Fruit fly (Drosophila melanogaster) whole organism, embryonic: Measurements from ENCODE around the gene RpL8.

Experiments
- Abd-B ChIP-seq: fragments of 200-800 bp; sonication (Bioruptor generic); optimal IDR thresholded peaks from 2 replicates; lab custom pipeline; 2018; ENCODE audit warnings: missing biosample characterization, mild to moderate bottlenecking, missing genetic modification characterization, moderate library complexity
- CG1024 ChIP-seq: fragments of 200-800 bp; sonication (Bioruptor generic); IDR thresholded peaks from 2 replicates; pipeline ENCODE4 v1.3.6; 2022; ENCODE audit warnings: missing biosample characterization, missing genetic modification characterization
- CG10959 ChIP-seq: fragments of 200-800 bp; sonication (Bioruptor generic); IDR thresholded peaks from 2 replicates; pipeline ENCODE4 v1.3.6; 2022; ENCODE audit warnings: missing biosample characterization, missing genetic modification characterization
- CG12391 ChIP-seq: fragments of 200-800 bp; sonication (Bioruptor generic); optimal IDR thresholded peaks from 3 replicates; lab custom pipeline; 2018; ENCODE audit warnings: missing biosample characterization, mild to moderate bottlenecking, missing genetic modification characterization, moderate library complexity
- CG13296 ChIP-seq: fragments of 200-800 bp; sonication (Bioruptor generic); optimal IDR thresholded peaks from 3 replicates; lab custom pipeline; 2018; ENCODE audit warnings: missing biosample characterization, mild to moderate bottlenecking, missing genetic modification characterization
- CG14014 ChIP-seq: fragments of 200-800 bp; sonication (Bioruptor generic); IDR thresholded peaks from 2 replicates; pipeline ENCODE4 v1.3.6; 2022; ENCODE audit warnings: missing biosample characterization, missing genetic modification characterization
- CG14710 ChIP-seq: fragments of 200-800 bp; sonication (Bioruptor generic); optimal IDR thresholded peaks from 3 replicates; lab custom pipeline; 2019; ENCODE audit warnings: missing biosample characterization, mild to moderate bottlenecking, missing genetic modification characterization, moderate library complexity
- CG1529 ChIP-seq: fragments of 200-800 bp; sonication (Bioruptor generic); optimal IDR thresholded peaks from 3 replicates; lab custom pipeline; 2018; ENCODE audit warnings: missing biosample characterization, missing genetic modification characterization
- CG16779 ChIP-seq: fragments of 200-800 bp; sonication (Bioruptor generic); IDR thresholded peaks from 2 replicates; pipeline ENCODE4 v1.3.6; 2022; ENCODE audit warnings: missing biosample characterization, missing genetic modification characterization
- CG16815 ChIP-seq: fragments of 200-800 bp; sonication (Bioruptor generic); optimal IDR thresholded peaks from 3 replicates; lab custom pipeline; 2017; ENCODE audit warnings: missing biosample characterization, mild to moderate bottlenecking, missing genetic modification characterization
- CG17186 ChIP-seq: fragments of 200-800 bp; sonication (Bioruptor generic); optimal IDR thresholded peaks from 3 replicates; lab custom pipeline; 2017; ENCODE audit warnings: missing biosample characterization, missing genetic modification reagents, missing genetic modification characterization
- CG1792 ChIP-seq: fragments of 200-800 bp; sonication (Bioruptor generic); optimal IDR thresholded peaks from 2 replicates; lab custom pipeline; 2016; ENCODE audit warnings: missing biosample characterization, missing genetic modification characterization
- CG3065 ChIP-seq: fragments of 200-800 bp; sonication (Bioruptor generic); optimal IDR thresholded peaks from 2 replicates; lab custom pipeline; 2016; ENCODE audit warnings: missing biosample characterization, missing genetic modification characterization
- CG34224 ChIP-seq: fragments of 200-800 bp; sonication (Bioruptor generic); IDR thresholded peaks from 3 replicates; pipeline ENCODE4 v1.3.6; 2022; ENCODE audit warnings: missing biosample characterization, missing genetic modification characterization; ENCODE audit not compliant: partially characterized antibody
- CG3726 ChIP-seq: fragments of 200-800 bp; sonication (Bioruptor generic); IDR thresholded peaks from 3 replicates; pipeline ENCODE4, ENCODE4 v1.3.6; 2022; ENCODE audit warnings: missing biosample characterization, missing genetic modification characterization
- CG4328 ChIP-seq: fragments of 200-800 bp; sonication (Bioruptor generic); optimal IDR thresholded peaks from 3 replicates; lab custom pipeline; 2017; ENCODE audit warnings: missing biosample characterization, missing genetic modification reagents, missing genetic modification characterization
- CG6689 ChIP-seq: fragments of 200-800 bp; sonication (Bioruptor generic); IDR thresholded peaks from 2 replicates; pipeline ENCODE4 v1.3.6; 2022; ENCODE audit warnings: missing biosample characterization, missing genetic modification characterization
- CG6854 ChIP-seq: fragments of 200-800 bp; sonication (Bioruptor generic); optimal IDR thresholded peaks from 3 replicates; lab custom pipeline; 2017; ENCODE audit warnings: missing biosample characterization, mild to moderate bottlenecking, missing genetic modification characterization
- Dbx ChIP-seq: fragments of 200-800 bp; sonication (Bioruptor generic); IDR thresholded peaks from 3 replicates; pipeline ENCODE4 v1.3.6; 2022; ENCODE audit warnings: missing biosample characterization, missing genetic modification characterization
- E2f2 ChIP-seq: fragments of 200-800 bp; sonication (Bioruptor generic); IDR thresholded peaks from 2 replicates; pipeline ENCODE4 v1.3.6; 2022; ENCODE audit warnings: missing biosample characterization, missing genetic modification characterization
- ERR ChIP-seq: fragments of 200-800 bp; sonication (Bioruptor generic); optimal IDR thresholded peaks from 2 replicates; lab custom pipeline; 2016; ENCODE audit warnings: missing biosample characterization, missing genetic modification characterization
- H2.0 ChIP-seq: fragments of 200-800 bp; sonication (Bioruptor generic); IDR thresholded peaks from 2 replicates; pipeline ENCODE4 v1.3.6; 2022; ENCODE audit warnings: missing biosample characterization, missing genetic modification characterization
- HmgD ChIP-seq: fragments of 200-800 bp; sonication (Bioruptor generic); optimal IDR thresholded peaks from 3 replicates; lab custom pipeline; 2016; ENCODE audit warnings: missing biosample characterization, missing genetic modification characterization
- Hsf ChIP-seq: fragments of 200-800 bp; sonication (Bioruptor generic); optimal IDR thresholded peaks from 3 replicates; lab custom pipeline; 2016; ENCODE audit warnings: missing biosample characterization, missing genetic modification characterization
- NC2α ChIP-seq: fragments of 200-800 bp; sonication (Bioruptor generic); optimal IDR thresholded peaks from 2 replicates; lab custom pipeline; 2016; ENCODE audit warnings: missing biosample characterization, missing genetic modification characterization
- Sry-δ ChIP-seq: fragments of 200-800 bp; sonication (Bioruptor generic); optimal IDR thresholded peaks from 2 replicates; lab custom pipeline; 2016; ENCODE audit warnings: missing biosample characterization, missing genetic modification characterization
- Trl ChIP-seq, 3 experiments: fragments of >200 bp in 2 of 3; fragments of 200-800 bp in 1 of 3; sonication (Bioruptor generic) in 1 of 3; optimal IDR thresholded peaks; 2 replicates in 1 of 3; 3 replicates in 2 of 3; lab custom pipeline; 2016 to 2017; ENCODE audit warnings: missing biosample characterization in 1 of 3, missing genetic modification characterization in 1 of 3
- Vsx1 ChIP-seq: fragments of 200-800 bp; sonication (Bioruptor generic); optimal IDR thresholded peaks from 2 replicates; lab custom pipeline; 2017; ENCODE audit warnings: missing biosample characterization, mild to moderate bottlenecking, missing genetic modification characterization, missing genetic modification reagents
- ab ChIP-seq: fragments of 200-800 bp; sonication (Bioruptor generic); optimal IDR thresholded peaks from 2 replicates; lab custom pipeline; 2016; ENCODE audit warnings: missing biosample characterization, missing genetic modification characterization
- al ChIP-seq: fragments of 200-800 bp; sonication (Bioruptor generic); IDR thresholded peaks from 2 replicates; pipeline ENCODE4 v1.3.6; 2022; ENCODE audit warnings: missing biosample characterization, missing genetic modification characterization
- ara ChIP-seq: fragments of 200-800 bp; sonication (Bioruptor generic); IDR thresholded peaks from 2 replicates; pipeline ENCODE4 v1.3.6; 2022; ENCODE audit warnings: missing biosample characterization, missing genetic modification characterization
- ato ChIP-seq: fragments of 200-800 bp; sonication (Bioruptor generic); IDR thresholded peaks from 2 replicates; pipeline ENCODE4 v1.3.6; 2022; ENCODE audit warnings: missing biosample characterization, missing genetic modification characterization; ENCODE audit not compliant: partially characterized antibody
- bcd ChIP-seq: fragments of 200-800 bp; sonication (Bioruptor generic); optimal IDR thresholded peaks from 2 replicates; lab custom pipeline; 2017; ENCODE audit warnings: missing biosample characterization, mild to moderate bottlenecking, missing genetic modification characterization
- cas ChIP-seq: fragments of 200-800 bp; sonication (Bioruptor generic); IDR thresholded peaks from 2 replicates; pipeline ENCODE4 v1.3.6; 2022; ENCODE audit warnings: missing biosample characterization, missing genetic modification characterization
- caup ChIP-seq: fragments of 200-800 bp; sonication (Bioruptor generic); optimal IDR thresholded peaks from 3 replicates; lab custom pipeline; 2017; ENCODE audit warnings: missing biosample characterization, mild to moderate bottlenecking, missing genetic modification characterization, moderate library complexity; ENCODE audit not compliant: severe bottlenecking
- crp ChIP-seq, 2 experiments: fragments of 200-800 bp; sonication (Bioruptor generic); optimal IDR thresholded peaks; 2 replicates in 1 of 2; 3 replicates in 1 of 2; lab custom pipeline; 2017; ENCODE audit warnings: missing biosample characterization in 2 of 2, missing genetic modification characterization in 2 of 2, mild to moderate bottlenecking in 1 of 2, moderate library complexity in 1 of 2
- dan ChIP-seq: fragments of 200-800 bp; sonication (Bioruptor generic); IDR thresholded peaks from 2 replicates; pipeline ENCODE4 v1.3.6; 2022; ENCODE audit warnings: missing biosample characterization, missing genetic modification characterization
- disco-r ChIP-seq: fragments of 200-800 bp; sonication (Bioruptor generic); optimal IDR thresholded peaks from 2 replicates; lab custom pipeline; 2016; ENCODE audit warnings: missing biosample characterization, missing genetic modification characterization
- fd96Cb ChIP-seq: fragments of 200-800 bp; sonication (Bioruptor generic); optimal IDR thresholded peaks from 2 replicates; lab custom pipeline; 2018; ENCODE audit warnings: missing biosample characterization, mild to moderate bottlenecking, missing genetic modification characterization, moderate library complexity
- fu2 ChIP-seq: fragments of 200-800 bp; sonication (Bioruptor generic); optimal IDR thresholded peaks from 2 replicates; lab custom pipeline; 2016; ENCODE audit warnings: missing biosample characterization, missing genetic modification characterization
- insv ChIP-seq, 2 experiments: fragments of 200-800 bp; sonication (Bioruptor generic); optimal IDR thresholded peaks; 3 replicates each; lab custom pipeline; 2016 to 2018; ENCODE audit warnings: missing biosample characterization in 2 of 2, missing genetic modification characterization in 2 of 2
- lmd ChIP-seq: fragments of 200-800 bp; sonication (Bioruptor generic); IDR thresholded peaks from 2 replicates; pipeline ENCODE4 v1.3.6; 2022; ENCODE audit warnings: missing biosample characterization, missing genetic modification characterization
- nmo ChIP-seq: fragments of 200-800 bp; sonication (Bioruptor generic); optimal IDR thresholded peaks from 2 replicates; lab custom pipeline; 2018; ENCODE audit warnings: missing biosample characterization, mild to moderate bottlenecking, missing genetic modification characterization, moderate library complexity
- p53 ChIP-seq: fragments of 200-800 bp; sonication (Bioruptor generic); optimal IDR thresholded peaks from 2 replicates; lab custom pipeline; 2016; ENCODE audit warnings: missing biosample characterization, missing genetic modification characterization
- pfk ChIP-seq: fragments of 200-800 bp; sonication (Bioruptor generic); optimal IDR thresholded peaks from 2 replicates; lab custom pipeline; 2018; ENCODE audit warnings: missing biosample characterization, mild to moderate bottlenecking, missing genetic modification characterization, moderate library complexity
- psq ChIP-seq: fragments of 200-800 bp; sonication (Bioruptor generic); optimal IDR thresholded peaks from 2 replicates; lab custom pipeline; 2017; ENCODE audit warnings: missing biosample characterization, missing genetic modification characterization
- pum ChIP-seq: fragments of 200-800 bp; sonication (Bioruptor generic); optimal IDR thresholded peaks from 2 replicates; lab custom pipeline; 2016; ENCODE audit warnings: missing biosample characterization, missing genetic modification characterization
- sna ChIP-seq: fragments of 200-800 bp; sonication (Bioruptor generic); IDR thresholded peaks from 2 replicates; pipeline ENCODE4 v1.3.6; 2022; ENCODE audit warnings: missing biosample characterization, missing genetic modification characterization; ENCODE audit not compliant: partially characterized antibody
- sqz ChIP-seq: fragments of 200-800 bp; sonication (Bioruptor generic); optimal IDR thresholded peaks from 3 replicates; lab custom pipeline; 2018; ENCODE audit warnings: missing biosample characterization, mild to moderate bottlenecking, missing genetic modification characterization

Gene RpL8

DNA sequence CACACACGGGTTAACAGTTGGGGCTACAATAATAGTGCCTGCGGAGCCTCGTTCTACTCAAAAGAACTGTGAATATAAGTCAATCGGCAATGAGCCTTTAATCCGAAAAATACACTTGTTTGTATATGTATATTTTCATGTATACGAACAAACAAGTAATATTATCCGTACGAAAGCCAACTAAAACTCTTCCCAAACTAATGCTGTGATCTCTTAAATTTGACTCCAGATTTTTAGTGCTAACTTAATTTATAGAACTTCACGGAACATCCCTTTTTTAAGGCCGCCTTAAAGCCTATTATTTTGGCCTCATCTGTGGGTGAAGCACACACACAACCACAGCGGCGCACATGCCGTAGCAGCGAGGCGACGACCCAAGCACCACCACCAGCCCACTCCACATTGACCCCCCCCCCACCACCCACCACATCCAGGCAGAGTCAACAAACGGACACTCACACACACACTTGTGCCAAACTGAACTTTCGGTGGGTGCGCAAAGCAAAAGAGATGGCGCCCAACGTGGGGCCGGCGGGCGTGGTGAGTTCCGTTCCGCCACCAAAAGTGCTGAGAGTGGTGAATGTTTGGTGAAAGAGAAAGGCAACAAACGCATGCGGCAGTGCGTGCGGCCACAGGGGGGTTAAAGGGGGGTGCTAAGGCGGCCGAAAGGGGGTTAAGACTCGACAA, 3.0 kb upstream of the RpL8 start (continued):
- TF ChIP-seq CG1792 (GFP tag; lab: Kevin White, UChicago), result no peak
- TF ChIP-seq CG12391 (tag; lab: Kevin White, UChicago), result peak; percentile 87
- TF ChIP-seq sqz (GFP tag; lab: Kevin White, UChicago), result peak; percentile 50
- TF ChIP-seq CG1024 (GFP tag; lab: Robert Waterston, UW), result no peak
- peak; percentile 85 for TF ChIP-seq CG13296 (GFP tag; lab: Kevin White, UChicago)
- peak; percentile 82 for TF ChIP-seq lmd (GFP tag; lab: Robert Waterston, UW)
- TF ChIP-seq CG3065, result no peak
- TF ChIP-seq caup (GFP tag; lab: Kevin White, UChicago), result peak; percentile 76
- TF ChIP-seq fu2 (GFP tag; lab: Kevin White, UChicago), result peak; percentile 68
- TF ChIP-seq al (GFP tag; lab: Robert Waterston, UW), result 0 out of 2 replicates have a peak, but pooled peaks have one; percentile 46
- TF ChIP-seq Vsx1 (GFP tag; lab: Kevin White, UChicago), result peak; percentile 68
- peak in 1 of 2 experiments; percentile 19 for TF ChIP-seq Trl (optimal IDR thresholded peaks at IDR 0.05; lab: Kevin White, UChicago)
- TF ChIP-seq Trl (GFP tag; optimal IDR thresholded peaks at IDR 0.05; lab: Kevin White, UChicago), result peak; percentile 50
- TF ChIP-seq p53 (GFP tag; lab: Kevin White, UChicago), result no peak
- TF ChIP-seq pfk, result no peak
- peak; percentile 83 for TF ChIP-seq fd96Cb (tag; lab: Kevin White, UChicago)
- TF ChIP-seq CG16815 (GFP tag; lab: Kevin White, UChicago), result peak; percentile 65
- no peak for TF ChIP-seq dan (GFP tag; lab: Robert Waterston, UW)
- peak; percentile 47; the same call in 1 of the 2 replicates for TF ChIP-seq E2f2 (GFP tag; lab: Robert Waterston, UW)
- TF ChIP-seq insv (GFP tag; optimal IDR thresholded peaks at IDR 0.05; lab: Kevin White, UChicago), result no peak
- peak; percentile 15 for TF ChIP-seq CG4328 (GFP tag; lab: Kevin White, UChicago)
- TF ChIP-seq HmgD, result peak; percentile 44
- TF ChIP-seq cas (GFP tag; lab: Robert Waterston, UW), result no peak
- peak; percentile 90 for TF ChIP-seq nmo (GFP tag; lab: Kevin White, UChicago)
- TF ChIP-seq CG14014 (GFP tag; lab: Robert Waterston, UW), result no peak; the same call in none of the 2 replicates
- peak in 1 of 2 experiments; percentile 31 for TF ChIP-seq crp (GFP tag; optimal IDR thresholded peaks at IDR 0.05; lab: Kevin White, UChicago)
- peak; percentile 44 for TF ChIP-seq NC2α (GFP tag; lab: Kevin White, UChicago)
- no peak for TF ChIP-seq CG34224 (GFP tag; lab: Robert Waterston, UW)
- no peak for TF ChIP-seq CG10959 (GFP tag; lab: Robert Waterston, UW)
- peak; percentile 85 for TF ChIP-seq CG6689 (GFP tag; lab: Robert Waterston, UW)
- TF ChIP-seq ara (GFP tag; lab: Robert Waterston, UW), result 0 out of 2 replicates have a peak, but pooled peaks have one; percentile 37
- TF ChIP-seq disco-r, result peak; percentile 76
- peak; percentile 50 for TF ChIP-seq CG6854 (GFP tag; lab: Kevin White, UChicago)
- peak; percentile 85 for TF ChIP-seq CG1529 (GFP tag; lab: Kevin White, UChicago)
- peak; percentile 0 for TF ChIP-seq Sry-δ
- TF ChIP-seq sna (GFP tag; lab: Robert Waterston, UW), result 0 out of 2 replicates have a peak, but pooled peaks have one; percentile 33
- peak; percentile 42 for TF ChIP-seq ab
- TF ChIP-seq Dbx (GFP tag; lab: Robert Waterston, UW), result no peak
- TF ChIP-seq bcd (GFP tag; lab: Kevin White, UChicago), result peak; percentile 84
- TF ChIP-seq psq (GFP tag; lab: Kevin White, UChicago), result peak; percentile 1
- TF ChIP-seq CG14710 (tag; lab: Kevin White, UChicago), result peak; percentile 78
- peak; percentile 81 for TF ChIP-seq CG17186 (GFP tag; lab: Kevin White, UChicago)
- peak; percentile 69 for TF ChIP-seq pum
- peak; percentile 64 for TF ChIP-seq ERR (GFP tag; lab: Kevin White, UChicago)
- no peak for TF ChIP-seq CG16779 (GFP tag; lab: Robert Waterston, UW)
- TF ChIP-seq Abd-B, result peak; percentile 72
- TF ChIP-seq Hsf (GFP tag; lab: Kevin White, UChicago), result peak; percentile 73
- TF ChIP-seq CG3726 (GFP tag; lab: Robert Waterston, UW), result no peak
- peak; percentile 51; the same call in 1 of the 2 replicates for TF ChIP-seq H2.0
- TF ChIP-seq ato, result no peak
